Fruit fly (Drosophila melanogaster) whole organism, embryonic: Measurements from ENCODE around the gene CG13012.
A peak's percentile ranks its signal among the peaks of the same experiment; 100 is the strongest.

Experiments used
- B-H2 ChIP-seq: fragments of 200-800 bp; sonication (Bioruptor generic); optimal IDR thresholded peaks from 2 replicates; lab custom pipeline; 2018; ENCODE audit warnings: missing biosample characterization, mild to moderate bottlenecking, missing genetic modification characterization
- CG10543 ChIP-seq: fragments of 200-800 bp; sonication (Bioruptor generic); optimal IDR thresholded peaks from 3 replicates; lab custom pipeline; 2017; ENCODE audit warnings: missing biosample characterization, mild to moderate bottlenecking, missing genetic modification characterization, moderate library complexity
- CG10565 ChIP-seq: fragments of 200-800 bp; sonication (Bioruptor generic); optimal IDR thresholded peaks from 3 replicates; lab custom pipeline; 2016; ENCODE audit warnings: missing biosample characterization, mild to moderate bottlenecking, missing genetic modification characterization
- CG10979 ChIP-seq: fragments of 200-800 bp; sonication (Bioruptor generic); optimal IDR thresholded peaks from 2 replicates; lab custom pipeline; 2018; ENCODE audit warnings: missing biosample characterization, mild to moderate bottlenecking, missing genetic modification characterization, moderate library complexity
- CG11723 ChIP-seq: fragments of 200-800 bp; sonication (Bioruptor generic); optimal IDR thresholded peaks from 2 replicates; lab custom pipeline; 2017; ENCODE audit warnings: missing biosample characterization, mild to moderate bottlenecking, missing genetic modification characterization
- CG12299 ChIP-seq: fragments of 200-800 bp; sonication (Bioruptor generic); optimal IDR thresholded peaks from 2 replicates; lab custom pipeline; 2018; ENCODE audit warnings: missing biosample characterization, mild to moderate bottlenecking, missing genetic modification characterization
- CG12659 ChIP-seq: fragments of 200-800 bp; sonication (Bioruptor generic); optimal IDR thresholded peaks from 3 replicates; lab custom pipeline; 2017; ENCODE audit warnings: mild to moderate bottlenecking, missing biosample characterization, missing genetic modification reagents, missing genetic modification characterization
- CG16813 ChIP-seq: fragments of 200-800 bp; sonication (Bioruptor generic); IDR thresholded peaks from 3 replicates; pipeline ENCODE4 v1.3.6; 2022; ENCODE audit warnings: missing biosample characterization, missing genetic modification characterization; ENCODE audit not compliant: partially characterized antibody
- CG17802 ChIP-seq: fragments of 200-800 bp; sonication (Bioruptor generic); optimal IDR thresholded peaks from 2 replicates; lab custom pipeline; 2018; ENCODE audit warnings: missing biosample characterization, mild to moderate bottlenecking, missing genetic modification characterization, moderate library complexity
- CG1832 ChIP-seq: fragments of 200-800 bp; sonication (Bioruptor generic); optimal IDR thresholded peaks from 2 replicates; lab custom pipeline; 2017; ENCODE audit warnings: missing biosample characterization, mild to moderate bottlenecking, missing genetic modification characterization, inconsistent platforms
- CG33213 ChIP-seq: fragments of 200-800 bp; sonication (Bioruptor generic); optimal IDR thresholded peaks from 3 replicates; lab custom pipeline; 2016; ENCODE audit warnings: missing biosample characterization, missing genetic modification characterization
- CG33557 ChIP-seq: fragments of 200-800 bp; sonication (Bioruptor generic); optimal IDR thresholded peaks from 2 replicates; lab custom pipeline; 2019; ENCODE audit warnings: missing biosample characterization, mild to moderate bottlenecking, missing genetic modification characterization, moderate library complexity
- CG4707 ChIP-seq: fragments of 200-800 bp; sonication (Bioruptor generic); optimal IDR thresholded peaks from 2 replicates; lab custom pipeline; 2018; ENCODE audit warnings: missing biosample characterization, mild to moderate bottlenecking, missing genetic modification characterization, moderate library complexity
- CG4854 ChIP-seq: fragments of 200-800 bp; sonication (Bioruptor generic); optimal IDR thresholded peaks from 2 replicates; lab custom pipeline; 2016; ENCODE audit warnings: missing biosample characterization, missing genetic modification characterization, inconsistent platforms
- CG7357 ChIP-seq: fragments of 200-800 bp; sonication (Bioruptor generic); IDR thresholded peaks from 3 replicates; pipeline ENCODE4 v1.3.6; 2022; ENCODE audit warnings: missing biosample characterization, missing genetic modification characterization
- CG7372 ChIP-seq: fragments of 200-800 bp; sonication (Bioruptor generic); IDR thresholded peaks from 2 replicates; pipeline ENCODE4 v1.3.6; 2022; ENCODE audit warnings: missing biosample characterization, missing genetic modification characterization
- CG8478 ChIP-seq: fragments of >200 bp; optimal IDR thresholded peaks from 2 replicates; lab custom pipeline; 2018
- D19A ChIP-seq: fragments of 200-800 bp; optimal IDR thresholded peaks from 3 replicates; lab custom pipeline; 2019; ENCODE audit warnings: missing biosample characterization, mild to moderate bottlenecking, missing genetic modification characterization, moderate library complexity
- Dek ChIP-seq: fragments of 200-800 bp; sonication (Bioruptor generic); optimal IDR thresholded peaks from 3 replicates; lab custom pipeline; 2019; ENCODE audit warnings: missing biosample characterization, mild to moderate bottlenecking, missing genetic modification characterization, moderate library complexity
- Doc3 ChIP-seq: fragments of 200-800 bp; sonication (Bioruptor generic); IDR thresholded peaks from 3 replicates; pipeline ENCODE4 v1.3.6; 2022; ENCODE audit warnings: missing biosample characterization, missing genetic modification characterization; ENCODE audit not compliant: partially characterized antibody
- GATAe ChIP-seq: fragments of 200-800 bp; sonication (Bioruptor generic); conservative IDR thresholded peaks from 2 replicates; pipeline ENCODE4 v1.3.6; 2022; ENCODE audit warnings: missing biosample characterization, missing genetic modification characterization
- Hmx ChIP-seq: fragments of 200-800 bp; sonication (Bioruptor generic); optimal IDR thresholded peaks from 2 replicates; lab custom pipeline; 2016; ENCODE audit warnings: missing biosample characterization, missing genetic modification characterization
- MTF-1 ChIP-seq: fragments of 200-800 bp; sonication (Bioruptor generic); optimal IDR thresholded peaks from 2 replicates; lab custom pipeline; 2018; ENCODE audit warnings: missing biosample characterization, mild to moderate bottlenecking, missing genetic modification characterization, borderline replicate concordance
- NC2β ChIP-seq: fragments of 200-800 bp; sonication (Bioruptor generic); optimal IDR thresholded peaks from 2 replicates; lab custom pipeline; 2016; ENCODE audit warnings: missing biosample characterization, missing genetic modification characterization
- Poxn ChIP-seq: fragments of 200-800 bp; sonication (Bioruptor generic); IDR thresholded peaks from 2 replicates; pipeline ENCODE4 v1.3.6; 2022; ENCODE audit warnings: missing biosample characterization, missing genetic modification characterization
- Side ChIP-seq: fragments of 200-800 bp; sonication (Bioruptor generic); optimal IDR thresholded peaks from 2 replicates; lab custom pipeline; 2016; ENCODE audit warnings: missing biosample characterization, missing genetic modification characterization
- Vsx1 ChIP-seq: fragments of 200-800 bp; sonication (Bioruptor generic); optimal IDR thresholded peaks from 2 replicates; lab custom pipeline; 2017; ENCODE audit warnings: missing biosample characterization, mild to moderate bottlenecking, missing genetic modification characterization, missing genetic modification reagents
- bigmax ChIP-seq: fragments of 200-800 bp; sonication (Bioruptor generic); optimal IDR thresholded peaks from 2 replicates; lab custom pipeline; 2018; ENCODE audit warnings: missing biosample characterization, mild to moderate bottlenecking, missing genetic modification characterization
- btn ChIP-seq: fragments of 200-800 bp; sonication (Bioruptor generic); optimal IDR thresholded peaks from 2 replicates; lab custom pipeline; 2016; ENCODE audit warnings: missing biosample characterization, missing genetic modification characterization
- chinmo ChIP-seq: fragments of 200-800 bp; sonication (Bioruptor generic); IDR thresholded peaks from 4 replicates; pipeline ENCODE4 v1.3.6; 2022; ENCODE audit warnings: missing biosample characterization, missing genetic modification characterization; ENCODE audit not compliant: partially characterized antibody
- crc ChIP-seq: fragments of 200-800 bp; sonication (Bioruptor generic); optimal IDR thresholded peaks from 2 replicates; lab custom pipeline; 2016; ENCODE audit warnings: missing biosample characterization, missing genetic modification characterization
- croc ChIP-seq: fragments of 200-800 bp; sonication (Bioruptor generic); conservative IDR thresholded peaks from 3 replicates; pipeline ENCODE4 v1.3.6; 2022; ENCODE audit warnings: missing biosample characterization, missing genetic modification characterization
- en ChIP-seq: fragments of 200-800 bp; sonication (Bioruptor generic); optimal IDR thresholded peaks from 2 replicates; lab custom pipeline; 2016; ENCODE audit warnings: missing biosample characterization, missing genetic modification characterization
- fu2 ChIP-seq: fragments of 200-800 bp; sonication (Bioruptor generic); optimal IDR thresholded peaks from 2 replicates; lab custom pipeline; 2016; ENCODE audit warnings: missing biosample characterization, missing genetic modification characterization
- gcm ChIP-seq: fragments of 200-800 bp; sonication (Bioruptor generic); optimal IDR thresholded peaks from 2 replicates; lab custom pipeline; 2019; ENCODE audit warnings: missing biosample characterization, mild to moderate bottlenecking, missing genetic modification characterization, moderate library complexity
- hb ChIP-seq: fragments of 200-800 bp; sonication (Bioruptor generic); IDR thresholded peaks from 3 replicates; pipeline ENCODE4 v1.3.6; 2022; ENCODE audit warnings: missing biosample characterization, missing genetic modification characterization; ENCODE audit not compliant: partially characterized antibody
- hth ChIP-seq: fragments of >200 bp; optimal IDR thresholded peaks from 2 replicates; lab custom pipeline; 2017; ENCODE audit warnings: inconsistent platforms
- jigr1 ChIP-seq: fragments of 200-800 bp; sonication (Bioruptor generic); IDR thresholded peaks from 3 replicates; pipeline ENCODE4 v1.3.6; 2022; ENCODE audit warnings: missing biosample characterization, missing genetic modification characterization
- knrl ChIP-seq: fragments of 200-800 bp; sonication (Bioruptor generic); IDR thresholded peaks from 3 replicates; pipeline ENCODE4 v1.3.6; 2022; ENCODE audit warnings: missing biosample characterization, missing genetic modification characterization; ENCODE audit not compliant: partially characterized antibody
- lola ChIP-seq, 3 experiments: fragments of >200 bp in 2 of 3; fragments of 200-800 bp in 1 of 3; sonication (Bioruptor generic) in 1 of 3; optimal IDR thresholded peaks; 2 replicates each; lab custom pipeline; 2017 to 2019; ENCODE audit warnings: missing biosample characterization in 3 of 3, missing genetic modification characterization in 3 of 3, mild to moderate bottlenecking in 1 of 3, moderate library complexity in 1 of 3
- oc ChIP-seq: fragments of 200-800 bp; sonication (Bioruptor generic); optimal IDR thresholded peaks from 2 replicates; lab custom pipeline; 2018; ENCODE audit warnings: missing biosample characterization, mild to moderate bottlenecking, missing genetic modification characterization, moderate library complexity
- p53 ChIP-seq: fragments of 200-800 bp; sonication (Bioruptor generic); optimal IDR thresholded peaks from 2 replicates; lab custom pipeline; 2016; ENCODE audit warnings: missing biosample characterization, missing genetic modification characterization
- seq ChIP-seq: fragments of 200-800 bp; sonication (Bioruptor generic); IDR thresholded peaks from 2 replicates; pipeline ENCODE4 v1.3.6; 2022; ENCODE audit warnings: missing biosample characterization, missing genetic modification characterization
- sug ChIP-seq: fragments of 200-800 bp; optimal IDR thresholded peaks from 2 replicates; lab custom pipeline; 2019; ENCODE audit warnings: missing biosample characterization, mild to moderate bottlenecking, missing genetic modification characterization, moderate library complexity
- tll ChIP-seq, 2 experiments: fragments of 200-800 bp in 1 of 2; fragments of >200 bp in 1 of 2; sonication (Bioruptor generic) in 1 of 2; optimal IDR thresholded peaks; 2 replicates each; lab custom pipeline; 2017 to 2019; ENCODE audit warnings: missing biosample characterization in 2 of 2, missing genetic modification characterization in 2 of 2, mild to moderate bottlenecking in 1 of 2, moderate library complexity in 1 of 2
- trem ChIP-seq: fragments of 200-800 bp; optimal IDR thresholded peaks from 3 replicates; lab custom pipeline; 2019; ENCODE audit warnings: missing biosample characterization, mild to moderate bottlenecking, missing genetic modification characterization, moderate library complexity
- twi ChIP-seq: fragments of 200-800 bp; optimal IDR thresholded peaks from 2 replicates; lab custom pipeline; 2019; ENCODE audit warnings: missing biosample characterization, mild to moderate bottlenecking, missing genetic modification characterization, moderate library complexity
- usp ChIP-seq: fragments of >200 bp; optimal IDR thresholded peaks from 2 replicates; lab custom pipeline; 2017; ENCODE audit warnings: missing biosample characterization, missing genetic modification characterization

The CG13012 gene

dm6 chrX:16650078-16651063 lies 26.2 kb downstream of the CG13012 start (continued):
- peak; percentile 50 for TF ChIP-seq Vsx1 (GFP tag; lab: Kevin White, UChicago)
- 0 out of 4 replicates have a peak, but pooled peaks have one; percentile 10 for TF ChIP-seq chinmo (GFP tag; lab: Robert Waterston, UW)
- peak; percentile 57 for TF ChIP-seq crc (GFP tag; lab: Kevin White, UChicago)
- peak; percentile 16 for TF ChIP-seq CG12659
- TF ChIP-seq knrl (GFP tag; lab: Robert Waterston, UW), result no peak
- TF ChIP-seq CG33557 (GFP tag; lab: Kevin White, UChicago), result no peak
- TF ChIP-seq en (GFP tag; lab: Kevin White, UChicago), result peak; percentile 75
- peak; percentile 27 for TF ChIP-seq p53 (GFP tag; lab: Kevin White, UChicago)
- TF ChIP-seq Hmx, result peak; percentile 32
- TF ChIP-seq CG10979, result no peak
- TF ChIP-seq CG12299 (tag; lab: Kevin White, UChicago), result no peak
- no peak for TF ChIP-seq B-H2 (GFP tag; lab: Kevin White, UChicago)
- no peak for TF ChIP-seq Doc3
- TF ChIP-seq hb (GFP tag; lab: Robert Waterston, UW), result no peak
- no peak for TF ChIP-seq btn
- TF ChIP-seq usp (GFP tag; lab: Kevin White, UChicago), result no peak
- TF ChIP-seq Side, result peak; percentile 55
- TF ChIP-seq MTF-1 (GFP tag; lab: Kevin White, UChicago), result peak; percentile 3
- TF ChIP-seq fu2 (GFP tag; lab: Kevin White, UChicago), result no peak
- TF ChIP-seq CG7372 (GFP tag; lab: Robert Waterston, UW), result no peak
- TF ChIP-seq NC2β (GFP tag; lab: Kevin White, UChicago), result no peak
- no peak for TF ChIP-seq CG1832 (GFP tag; lab: Kevin White, UChicago)
- no peak for TF ChIP-seq jigr1
- TF ChIP-seq Dek (tag; lab: Kevin White, UChicago), result no peak
- no peak for TF ChIP-seq CG8478 (lab: Kevin White, UChicago)
- no peak for TF ChIP-seq seq (GFP tag; lab: Robert Waterston, UW)
- TF ChIP-seq bigmax (GFP tag; lab: Kevin White, UChicago), result no peak
- peak; percentile 57 for TF ChIP-seq oc
- TF ChIP-seq Poxn (GFP tag; lab: Robert Waterston, UW), result no peak
- peak; percentile 36; the same call in 1 of the 3 replicates for TF ChIP-seq croc (GFP tag; lab: Robert Waterston, UW)
- TF ChIP-seq hth (lab: Kevin White, UChicago), result no peak
- TF ChIP-seq D19A (tag; lab: Kevin White, UChicago), result no peak
- TF ChIP-seq CG7357 (GFP tag; lab: Robert Waterston, UW), result peak; percentile 67; the same call in 2 of the 3 replicates
- no peak for TF ChIP-seq CG33213 (GFP tag; lab: Kevin White, UChicago)
- no peak for TF ChIP-seq twi (tag; lab: Kevin White, UChicago)
- TF ChIP-seq CG4854 (GFP tag; lab: Kevin White, UChicago), result no peak
- no peak for TF ChIP-seq GATAe
- TF ChIP-seq CG4707 (GFP tag; lab: Kevin White, UChicago), result peak; percentile 95
- TF ChIP-seq trem (tag; lab: Kevin White, UChicago), result no peak
- TF ChIP-seq tll (GFP tag; optimal IDR thresholded peaks at IDR 0.05; lab: Kevin White, UChicago), result no peak
- TF ChIP-seq CG17802 (tag; lab: Kevin White, UChicago), result no peak
- no peak for TF ChIP-seq gcm
- no peak for TF ChIP-seq CG11723
- TF ChIP-seq CG16813, result no peak
- TF ChIP-seq lola (GFP tag; optimal IDR thresholded peaks at IDR 0.05; lab: Kevin White, UChicago), result no peak
- TF ChIP-seq CG10565, result no peak
- peak; percentile 25 for TF ChIP-seq sug (tag; lab: Kevin White, UChicago)
- TF ChIP-seq CG10543 (GFP tag; lab: Kevin White, UChicago), result peak; percentile 22
